Worm (Caenorhabditis elegans) whole organism, L4 larva: ENCODE data around the gene T14B4.8.

ENCODE experiments used
- R02D3.7 ChIP-seq: fragments of 150-350 bp; sonication (generic microtip); optimal IDR thresholded peaks from 3 replicates; lab custom pipeline; 2014; ENCODE audit warnings: missing biosample characterization, missing genetic modification characterization
- lin-13 ChIP-seq: fragments of 150-350 bp; optimal IDR thresholded peaks from 2 replicates; lab custom pipeline; 2014; ENCODE audit warnings: missing biosample characterization, missing genetic modification reagents, missing genetic modification characterization
- pha-4 ChIP-seq, 2 experiments: fragments of 150-350 bp in 1 of 2; fragments of 200-800 bp in 1 of 2; sonication (Bioruptor generic) in 1 of 2; IDR thresholded peaks in 1 of 2; optimal IDR thresholded peaks in 1 of 2; 2 replicates each; pipeline versions ENCODE4 v1.3.6 to Lab custom; 2014 to 2022; ENCODE audit warnings: missing genetic modification characterization in 2 of 2, missing genetic modification reagents in 2 of 2, missing biosample characterization in 1 of 2, missing compliant biosample characterization in 1 of 2
- unc-62 ChIP-seq, 3 experiments: fragments of 150-350 bp in 1 of 3; sonication (generic microtip); optimal IDR thresholded peaks in 2 of 3; peaks in 1 of 3; 1 replicate in 1 of 3; 2 replicates in 2 of 3; lab custom pipeline; 2014 to 2017; ENCODE audit warnings: missing biosample characterization in 3 of 3, missing genetic modification characterization in 3 of 3, missing genetic modification reagents in 3 of 3, missing genotype in 1 of 3

ce11 chrII:6708980-6709379 lies 20.2 kb downstream of the T14B4.8 start:
- TF ChIP-seq lin-13 (GFP tag; lab: Kevin White, UChicago) (no peak), unc-62 (GFP tag; optimal IDR thresholded peaks at IDR 0.05 in 1 of 2; lab: Kevin White, UChicago) (peak in 1 of 2 experiments; percentile 97), unc-62 (tag; optimal IDR thresholded peaks at IDR 0.05; lab: Kevin White, UChicago) (no peak), pha-4 (GFP tag; IDR thresholded peaks at IDR 0.05; lab: Robert Waterston, UW) (no peak), pha-4 (tag; optimal IDR thresholded peaks at IDR 0.05; lab: Kevin White, UChicago) (no peak), R02D3.7 (tag; lab: Kevin White, UChicago) (no peak)
